Worm (Caenorhabditis elegans): ENCODE measurements around the gene eri-1.

DNA sequence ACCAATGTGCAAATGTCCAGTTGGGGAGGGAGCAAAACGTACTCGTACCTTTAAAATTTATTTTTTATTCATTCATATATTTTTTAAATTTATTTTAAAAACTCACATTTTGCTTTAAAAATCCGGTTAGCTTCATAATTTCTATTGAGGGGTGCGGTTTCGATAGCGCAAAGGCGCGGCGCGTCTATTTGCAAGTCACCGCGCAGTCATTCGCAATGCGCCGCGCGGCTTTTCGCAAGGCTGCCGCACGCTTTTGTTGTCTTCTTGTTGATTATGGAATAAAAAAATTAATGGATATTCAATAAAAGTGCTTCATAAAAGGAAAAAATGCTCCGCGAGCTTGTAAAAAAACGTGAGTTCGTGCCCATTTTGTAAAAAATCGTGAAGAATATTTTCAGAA is 29.5 kb downstream of the eri-1 start, which contains the start of the genes ears-2 and uncp-18:
- peak; percentile 95 for TF ChIP-seq flt-1 (GFP tag; IDR thresholded peaks at IDR 0.05)
- peak; percentile 98 for TF ChIP-seq ztf-23 (GFP tag; IDR thresholded peaks at IDR 0.05)
- peak; percentile 95 for TF ChIP-seq cog-1 (tag; optimal IDR thresholded peaks at IDR 0.05)
- TF ChIP-seq ztf-29 (GFP tag; IDR thresholded peaks at IDR 0.05), result peak; percentile 97
- TF ChIP-seq klf-2 (GFP tag; conservative IDR thresholded peaks at IDR 0.05), result peak; percentile 99
